Worm (Caenorhabditis elegans): ENCODE measurements around the gene nhr-171.

- TF ChIP-seq nhr-77 (tag; optimal IDR thresholded peaks at IDR 0.05) (no peak), Y48G9A.11 (GFP tag; IDR thresholded peaks at IDR 0.05) (no peak), ceh-82 (tag; optimal IDR thresholded peaks at IDR 0.05) (no peak), lsy-2 (tag; optimal IDR thresholded peaks at IDR 0.05) (no peak), ztf-7 (tag; optimal IDR thresholded peaks at IDR 0.05) (no peak), unc-130 (GFP tag; optimal IDR thresholded peaks at IDR 0.05) (no peak), R02D3.7 (tag; optimal IDR thresholded peaks at IDR 0.05) (no peak)
Observed at ce11 chrV:7508566-7509044, 3.0 kb upstream of the nhr-171 start, which contains the start of the genes str-31 and nhr-172.

Data from whole organism, L4 larva.